Fruit fly (Drosophila melanogaster) whole organism, prepupa: ENCODE data around the gene Atx2.
A peak's percentile ranks its signal among the peaks of the same experiment; 100 is the strongest.

ENCODE experiments used
- CG10669 ChIP-seq: fragments of 200-800 bp; sonication (Bioruptor generic); optimal IDR thresholded peaks from 3 replicates; lab custom pipeline; 2018; ENCODE audit warnings: missing biosample characterization, mild to moderate bottlenecking, missing genetic modification characterization, moderate library complexity
- CG11762 ChIP-seq: fragments of 200-800 bp; sonication (Bioruptor generic); optimal IDR thresholded peaks from 3 replicates; lab custom pipeline; 2016; ENCODE audit warnings: missing biosample characterization, missing genetic modification characterization; ENCODE audit not compliant: insufficient read depth
- CG3032 ChIP-seq: fragments of 200-800 bp; optimal IDR thresholded peaks from 2 replicates; lab custom pipeline; 2019; ENCODE audit warnings: missing biosample characterization, mild to moderate bottlenecking, missing genetic modification characterization, moderate library complexity
- CG6163 ChIP-seq: fragments of 200-800 bp; sonication (Bioruptor generic); IDR thresholded peaks from 3 replicates; pipeline ENCODE4 v1.3.6; 2022; ENCODE audit warnings: missing biosample characterization, missing genetic modification characterization
- CG6854 ChIP-seq: fragments of 200-800 bp; sonication (Bioruptor generic); optimal IDR thresholded peaks from 2 replicates; lab custom pipeline; 2017; ENCODE audit warnings: missing biosample characterization, mild to moderate bottlenecking, missing genetic modification characterization
- CG8119 ChIP-seq: fragments of 200-800 bp; sonication (Bioruptor generic); IDR thresholded peaks from 3 replicates; pipeline ENCODE4 v1.3.6; 2022; ENCODE audit warnings: missing biosample characterization, missing genetic modification characterization
- Hr39 ChIP-seq: fragments of 200-800 bp; sonication (Bioruptor generic); optimal IDR thresholded peaks from 2 replicates; lab custom pipeline; 2016; ENCODE audit warnings: missing biosample characterization, missing genetic modification characterization
- Lpt ChIP-seq: fragments of 200-800 bp; sonication (Bioruptor generic); optimal IDR thresholded peaks from 3 replicates; lab custom pipeline; 2016; ENCODE audit warnings: missing biosample characterization, missing genetic modification characterization
- Sox102F ChIP-seq: fragments of 200-800 bp; sonication (Bioruptor generic); optimal IDR thresholded peaks from 2 replicates; lab custom pipeline; 2016; ENCODE audit warnings: missing biosample characterization, mild to moderate bottlenecking, missing genetic modification characterization
- net ChIP-seq: fragments of 200-800 bp; sonication (Bioruptor generic); optimal IDR thresholded peaks from 3 replicates; lab custom pipeline; 2016; ENCODE audit warnings: missing biosample characterization, missing genetic modification characterization

DNA sequence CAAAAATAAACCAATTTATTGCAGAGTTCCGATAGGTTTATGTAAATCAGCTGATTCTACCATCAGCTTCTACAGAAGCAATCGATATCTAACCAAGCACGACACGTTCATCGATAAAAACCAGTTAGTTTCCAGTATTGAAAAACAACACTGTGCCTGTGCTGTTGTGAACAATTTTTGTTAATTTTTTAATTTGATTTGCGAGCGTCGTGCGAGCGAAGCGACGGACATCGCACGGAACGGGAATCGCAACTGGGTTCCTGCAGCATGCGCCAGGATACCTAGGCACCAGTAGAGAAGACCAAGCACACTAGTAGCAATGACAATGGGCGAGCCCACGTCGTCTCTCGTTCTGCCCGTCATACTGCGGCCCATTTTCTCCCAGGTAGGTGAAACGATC lies 36.4 kb upstream of the Atx2 start, which contains the start of the genes Ccm3 and CG6136:
- no peak for TF ChIP-seq Sox102F (GFP tag; lab: Kevin White, UChicago)
- no peak for TF ChIP-seq Hr39 (GFP tag; lab: Kevin White, UChicago)
- TF ChIP-seq CG10669: no peak
- no peak for TF ChIP-seq Lpt (GFP tag; lab: Kevin White, UChicago)
- TF ChIP-seq CG3032 (tag; lab: Kevin White, UChicago): peak; percentile 30
- TF ChIP-seq CG6854 (GFP tag; lab: Kevin White, UChicago): peak; percentile 38
- TF ChIP-seq CG8119 (GFP tag; lab: Robert Waterston, UW): no peak
- TF ChIP-seq CG6163 (GFP tag; lab: Robert Waterston, UW): no peak
- no peak for TF ChIP-seq net (GFP tag; lab: Kevin White, UChicago)
- no peak for TF ChIP-seq CG11762 (GFP tag; lab: Kevin White, UChicago)
